Worm (Caenorhabditis elegans) whole organism, L4/young adult: ENCODE results near the gene ceh-84.

ENCODE experiments used
- W03F9.2 ChIP-seq: fragments of 150-350 bp; optimal IDR thresholded peaks from 2 replicates; lab custom pipeline; 2014; ENCODE audit warnings: missing biosample characterization, missing genetic modification characterization
- dao-5 ChIP-seq: sonication (generic microtip); optimal IDR thresholded peaks from 2 replicates; lab custom pipeline; 2016; ENCODE audit warnings: missing genotype, missing genetic modification characterization, moderate library complexity, missing compliant biosample characterization
- him-1 ChIP-seq: sonication (generic microtip); optimal IDR thresholded peaks from 2 replicates; lab custom pipeline; 2016; ENCODE audit warnings: missing genotype, missing genetic modification reagents, missing genetic modification characterization, missing compliant biosample characterization

ce11 chrII:2045505-2045904, 44.9 kb upstream of the ceh-84 start, which contains the start of gene bath-24:
- TF ChIP-seq him-1 (no peak), W03F9.2 (no peak), dao-5 (tag; lab: Kevin White, UChicago) (no peak)
